Worm (Caenorhabditis elegans) whole organism, L1 larva: ENCODE measurements around the gene nmur-1.

Experiments used
- hlh-17 ChIP-seq: fragments of 200-800 bp; sonication (Bioruptor generic); optimal IDR thresholded peaks from 2 replicates; lab custom pipeline; 2018; ENCODE audit warnings: missing genetic modification characterization, mild to moderate bottlenecking, missing compliant biosample characterization, moderate library complexity, borderline replicate concordance
- lin-13 ChIP-seq: fragments of 150-350 bp; optimal IDR thresholded peaks from 2 replicates; lab custom pipeline; 2014; ENCODE audit warnings: missing biosample characterization, missing genetic modification reagents, missing genetic modification characterization
- unc-62 ChIP-seq: fragments of 150-350 bp; optimal IDR thresholded peaks from 2 replicates; lab custom pipeline; 2014; ENCODE audit warnings: missing biosample characterization, missing genetic modification reagents, missing genetic modification characterization
- xbp-1 ChIP-seq: sonication (generic microtip); optimal IDR thresholded peaks from 2 replicates; lab custom pipeline; 2016; ENCODE audit warnings: missing genetic modification characterization, missing compliant biosample characterization

DNA sequence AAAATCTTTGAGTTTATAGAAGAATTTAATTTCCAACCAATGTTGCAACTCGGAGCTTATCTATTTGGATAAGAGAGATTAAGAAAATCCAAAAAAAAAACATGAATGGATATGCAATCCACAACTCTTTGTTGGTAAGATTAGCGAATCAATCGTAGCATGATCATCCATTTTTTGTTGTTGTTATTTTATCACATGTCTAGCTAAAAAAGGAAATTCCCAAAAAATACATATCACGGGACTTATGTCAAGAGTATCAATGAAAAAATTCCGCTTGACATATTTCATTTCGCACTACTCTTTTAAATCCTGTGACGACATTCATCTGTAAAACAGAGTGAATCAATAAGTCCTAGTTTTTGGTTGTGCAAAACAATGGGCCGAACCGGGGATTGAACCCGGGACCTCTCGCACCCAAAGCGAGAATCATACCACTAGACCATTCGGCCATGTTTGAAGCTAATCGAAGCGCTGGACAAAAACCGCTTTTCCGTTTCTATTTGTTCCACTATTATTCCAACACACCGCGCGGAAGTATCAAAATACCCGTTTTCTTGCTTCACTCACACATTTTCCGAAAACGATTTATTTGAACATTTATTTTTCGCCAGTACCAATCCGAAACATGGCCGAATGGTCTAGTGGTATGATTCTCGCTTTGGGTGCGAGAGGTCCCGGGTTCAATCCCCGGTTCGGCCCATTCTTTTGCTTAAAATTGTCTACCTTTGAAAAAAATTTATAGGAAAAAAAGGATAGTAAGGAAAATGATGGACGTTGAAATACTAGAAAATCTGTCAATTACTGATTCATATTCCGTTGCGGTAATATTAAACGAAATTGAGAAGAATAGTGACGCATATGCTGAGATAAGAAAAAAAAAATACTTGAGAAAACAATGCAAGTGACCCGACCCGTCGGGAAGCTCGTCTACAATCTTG lies 11.4 kb upstream of the nmur-1 start:
- no peak for TF ChIP-seq hlh-17 (GFP tag; lab: Kevin White, UChicago)
- no peak for TF ChIP-seq xbp-1 (tag; lab: Kevin White, UChicago)
- no peak for TF ChIP-seq unc-62
- TF ChIP-seq lin-13 (GFP tag; lab: Kevin White, UChicago): no peak
